Fruit fly (Drosophila melanogaster) whole organism, embryonic: ENCODE measurements around the gene CG33668.

Source experiments
- Atf6 ChIP-seq: fragments of 200-800 bp; sonication (Bioruptor generic); IDR thresholded peaks from 2 replicates; pipeline ENCODE4 v1.3.6; 2022; ENCODE audit warnings: missing biosample characterization, missing genetic modification characterization
- CG11093 ChIP-seq: fragments of 200-800 bp; sonication (Bioruptor generic); IDR thresholded peaks from 3 replicates; pipeline ENCODE4 v1.3.6; 2022; ENCODE audit warnings: missing biosample characterization, missing genetic modification characterization
- CG12219 ChIP-seq: fragments of 200-800 bp; sonication (Bioruptor generic); optimal IDR thresholded peaks from 3 replicates; lab custom pipeline; 2018; ENCODE audit warnings: missing biosample characterization, mild to moderate bottlenecking, missing genetic modification characterization
- CG12659 ChIP-seq: fragments of 200-800 bp; sonication (Bioruptor generic); optimal IDR thresholded peaks from 3 replicates; lab custom pipeline; 2017; ENCODE audit warnings: mild to moderate bottlenecking, missing biosample characterization, missing genetic modification reagents, missing genetic modification characterization
- CG15696 ChIP-seq: fragments of 200-800 bp; sonication (Bioruptor generic); optimal IDR thresholded peaks from 2 replicates; lab custom pipeline; 2019; ENCODE audit warnings: missing biosample characterization, mild to moderate bottlenecking, missing genetic modification characterization, moderate library complexity
- CG17328 ChIP-seq: fragments of 200-800 bp; sonication (Bioruptor generic); IDR thresholded peaks from 2 replicates; pipeline ENCODE4 v1.3.6; 2022; ENCODE audit warnings: missing biosample characterization, missing genetic modification characterization
- CG17802 ChIP-seq: fragments of 200-800 bp; sonication (Bioruptor generic); optimal IDR thresholded peaks from 2 replicates; lab custom pipeline; 2018; ENCODE audit warnings: missing biosample characterization, mild to moderate bottlenecking, missing genetic modification characterization, moderate library complexity
- CG18011 ChIP-seq: fragments of 200-800 bp; sonication (Bioruptor generic); optimal IDR thresholded peaks from 2 replicates; lab custom pipeline; 2017; ENCODE audit warnings: missing biosample characterization, missing genetic modification characterization, mild to moderate bottlenecking, moderate library complexity, missing genotype
- CG32772 ChIP-seq: fragments of 200-800 bp; sonication (Bioruptor generic); IDR thresholded peaks from 2 replicates; pipeline ENCODE4 v1.3.6; 2022; ENCODE audit warnings: missing biosample characterization, missing genetic modification characterization
- CG3407 ChIP-seq: fragments of 200-800 bp; sonication (Bioruptor generic); optimal IDR thresholded peaks from 2 replicates; lab custom pipeline; 2018; ENCODE audit warnings: missing biosample characterization, mild to moderate bottlenecking, missing genetic modification characterization
- CG4424 ChIP-seq: fragments of 200-800 bp; sonication (Bioruptor generic); optimal IDR thresholded peaks from 3 replicates; lab custom pipeline; 2016; ENCODE audit warnings: missing biosample characterization, missing genetic modification characterization
- CG5953 ChIP-seq: fragments of 200-800 bp; sonication (Bioruptor generic); IDR thresholded peaks from 2 replicates; pipeline ENCODE4 v1.3.6; 2022; ENCODE audit warnings: missing biosample characterization, missing genetic modification characterization
- CG8089 ChIP-seq: fragments of 200-800 bp; sonication (Bioruptor generic); optimal IDR thresholded peaks from 3 replicates; lab custom pipeline; 2016; ENCODE audit warnings: missing biosample characterization, missing genetic modification characterization
- CG8290 ChIP-seq, 3 experiments: fragments of 200-800 bp; sonication (Bioruptor generic); optimal IDR thresholded peaks; 2 replicates each; lab custom pipeline; 2016 to 2019; ENCODE audit warnings: missing biosample characterization in 3 of 3, missing genetic modification characterization in 3 of 3, mild to moderate bottlenecking in 2 of 3, moderate library complexity in 1 of 3
- Doc2 ChIP-seq: fragments of 200-800 bp; sonication (Bioruptor generic); IDR thresholded peaks from 2 replicates; pipeline ENCODE4 v1.3.6; 2022; ENCODE audit warnings: missing biosample characterization, missing genetic modification characterization
- Doc3 ChIP-seq: fragments of 200-800 bp; sonication (Bioruptor generic); IDR thresholded peaks from 3 replicates; pipeline ENCODE4 v1.3.6; 2022; ENCODE audit warnings: missing biosample characterization, missing genetic modification characterization; ENCODE audit not compliant: partially characterized antibody
- Elba2 ChIP-seq: fragments of 200-800 bp; sonication (Bioruptor generic); optimal IDR thresholded peaks from 3 replicates; lab custom pipeline; 2016; ENCODE audit warnings: missing biosample characterization, missing genetic modification characterization
- Fer3 ChIP-seq: fragments of 200-800 bp; sonication (Bioruptor generic); optimal IDR thresholded peaks from 2 replicates; lab custom pipeline; 2018; ENCODE audit warnings: missing biosample characterization, mild to moderate bottlenecking, missing genetic modification characterization, moderate library complexity
- Gug ChIP-seq: fragments of 200-800 bp; sonication (Bioruptor generic); IDR thresholded peaks from 4 replicates; pipeline ENCODE4 v1.3.6; 2022; ENCODE audit warnings: missing biosample characterization, missing genetic modification characterization
- Hey ChIP-seq: fragments of 200-800 bp; sonication (Bioruptor generic); optimal IDR thresholded peaks from 3 replicates; lab custom pipeline; 2018; ENCODE audit warnings: missing biosample characterization, mild to moderate bottlenecking, missing genetic modification characterization
- Hmx ChIP-seq: fragments of 200-800 bp; sonication (Bioruptor generic); optimal IDR thresholded peaks from 2 replicates; lab custom pipeline; 2016; ENCODE audit warnings: missing biosample characterization, missing genetic modification characterization
- Hr51 ChIP-seq, 2 experiments: fragments of 200-800 bp; sonication (Bioruptor generic); optimal IDR thresholded peaks; 2 replicates in 1 of 2; 3 replicates in 1 of 2; lab custom pipeline; 2016 to 2018; ENCODE audit warnings: missing biosample characterization in 2 of 2, missing genetic modification characterization in 2 of 2, mild to moderate bottlenecking in 1 of 2, moderate library complexity in 1 of 2
- Hsf ChIP-seq: fragments of 200-800 bp; sonication (Bioruptor generic); optimal IDR thresholded peaks from 3 replicates; lab custom pipeline; 2016; ENCODE audit warnings: missing biosample characterization, missing genetic modification characterization
- Nf-YC ChIP-seq: fragments of 200-800 bp; optimal IDR thresholded peaks from 3 replicates; lab custom pipeline; 2019; ENCODE audit warnings: missing biosample characterization, mild to moderate bottlenecking, missing genetic modification characterization, moderate library complexity
- Sox102F ChIP-seq: fragments of 200-800 bp; sonication (Bioruptor generic); optimal IDR thresholded peaks from 2 replicates; lab custom pipeline; 2018; ENCODE audit warnings: missing biosample characterization, mild to moderate bottlenecking, missing genetic modification characterization, moderate library complexity
- TFAM ChIP-seq: fragments of 200-800 bp; sonication (Bioruptor generic); optimal IDR thresholded peaks from 2 replicates; lab custom pipeline; 2017; ENCODE audit warnings: missing biosample characterization, missing genetic modification characterization, inconsistent platforms
- Taf1 ChIP-seq: fragments of 200-800 bp; sonication (Bioruptor generic); IDR thresholded peaks from 2 replicates; pipeline ENCODE4 v1.3.6; 2022; ENCODE audit warnings: missing biosample characterization, missing genetic modification characterization
- ab ChIP-seq: fragments of 200-800 bp; sonication (Bioruptor generic); optimal IDR thresholded peaks from 2 replicates; lab custom pipeline; 2016; ENCODE audit warnings: missing biosample characterization, missing genetic modification characterization
- ase ChIP-seq: fragments of 200-800 bp; sonication (Bioruptor generic); IDR thresholded peaks from 3 replicates; pipeline ENCODE4 v1.3.6; 2022; ENCODE audit warnings: missing biosample characterization, missing genetic modification characterization
- bbx ChIP-seq: fragments of 200-800 bp; sonication (Bioruptor generic); IDR thresholded peaks from 2 replicates; pipeline ENCODE4 v1.3.6; 2022; ENCODE audit warnings: missing biosample characterization, missing genetic modification characterization; ENCODE audit not compliant: partially characterized antibody
- btn ChIP-seq: fragments of 200-800 bp; sonication (Bioruptor generic); optimal IDR thresholded peaks from 2 replicates; lab custom pipeline; 2016; ENCODE audit warnings: missing biosample characterization, missing genetic modification characterization
- ci ChIP-seq: fragments of 200-800 bp; sonication (Bioruptor generic); IDR thresholded peaks from 3 replicates; pipeline ENCODE4 v1.3.6; 2022; ENCODE audit warnings: missing biosample characterization, missing genetic modification characterization
- crc ChIP-seq: fragments of 200-800 bp; sonication (Bioruptor generic); optimal IDR thresholded peaks from 2 replicates; lab custom pipeline; 2016; ENCODE audit warnings: missing biosample characterization, missing genetic modification characterization
- cwo ChIP-seq: fragments of 200-800 bp; sonication (Bioruptor generic); optimal IDR thresholded peaks from 3 replicates; lab custom pipeline; 2017; ENCODE audit warnings: missing biosample characterization, missing genetic modification characterization, mild to moderate bottlenecking, moderate library complexity, missing genetic modification reagents
- disco-r ChIP-seq: fragments of 200-800 bp; sonication (Bioruptor generic); optimal IDR thresholded peaks from 2 replicates; lab custom pipeline; 2016; ENCODE audit warnings: missing biosample characterization, missing genetic modification characterization
- fd102C ChIP-seq: fragments of 200-800 bp; sonication (Bioruptor generic); optimal IDR thresholded peaks from 2 replicates; lab custom pipeline; 2018; ENCODE audit warnings: missing biosample characterization, mild to moderate bottlenecking, missing genetic modification characterization, moderate library complexity
- her ChIP-seq: fragments of 200-800 bp; sonication (Bioruptor generic); optimal IDR thresholded peaks from 2 replicates; lab custom pipeline; 2016; ENCODE audit warnings: missing biosample characterization, missing genetic modification characterization
- kah ChIP-seq: fragments of 200-800 bp; sonication (Bioruptor generic); optimal IDR thresholded peaks from 2 replicates; lab custom pipeline; 2018; ENCODE audit warnings: missing biosample characterization, mild to moderate bottlenecking, missing genetic modification characterization
- mam ChIP-seq: fragments of 200-800 bp; sonication (Bioruptor generic); optimal IDR thresholded peaks from 3 replicates; lab custom pipeline; 2016; ENCODE audit warnings: missing biosample characterization, missing genetic modification characterization
- phol ChIP-seq: fragments of 200-800 bp; sonication (Bioruptor generic); optimal IDR thresholded peaks from 3 replicates; lab custom pipeline; 2018; ENCODE audit warnings: missing biosample characterization, mild to moderate bottlenecking, missing genetic modification characterization, moderate library complexity
- sens ChIP-seq: fragments of 200-800 bp; sonication (Bioruptor generic); peaks from one replicate; lab custom pipeline; 2016; ENCODE audit warnings: missing biosample characterization, missing genetic modification characterization
- sima ChIP-seq: fragments of 200-800 bp; sonication (Bioruptor generic); optimal IDR thresholded peaks from 2 replicates; lab custom pipeline; 2016; ENCODE audit warnings: missing biosample characterization, missing genetic modification characterization
- sna ChIP-seq: fragments of 200-800 bp; sonication (Bioruptor generic); IDR thresholded peaks from 2 replicates; pipeline ENCODE4 v1.3.6; 2022; ENCODE audit warnings: missing biosample characterization, missing genetic modification characterization; ENCODE audit not compliant: partially characterized antibody
- so ChIP-seq: fragments of 200-800 bp; sonication (Bioruptor generic); IDR thresholded peaks from 3 replicates; pipeline ENCODE4 v1.3.6; 2022; ENCODE audit warnings: missing biosample characterization, missing genetic modification characterization
- sqz ChIP-seq: fragments of 200-800 bp; sonication (Bioruptor generic); optimal IDR thresholded peaks from 3 replicates; lab custom pipeline; 2018; ENCODE audit warnings: missing biosample characterization, mild to moderate bottlenecking, missing genetic modification characterization
- stwl ChIP-seq: fragments of 200-800 bp; sonication (Bioruptor generic); optimal IDR thresholded peaks from 3 replicates; lab custom pipeline; 2018; ENCODE audit warnings: missing biosample characterization, mild to moderate bottlenecking, missing genetic modification characterization, moderate library complexity
- sug ChIP-seq: fragments of 200-800 bp; optimal IDR thresholded peaks from 2 replicates; lab custom pipeline; 2019; ENCODE audit warnings: missing biosample characterization, mild to moderate bottlenecking, missing genetic modification characterization, moderate library complexity
- tio ChIP-seq: fragments of 200-800 bp; sonication (Bioruptor generic); optimal IDR thresholded peaks from 2 replicates; lab custom pipeline; 2017; ENCODE audit warnings: missing biosample characterization, missing genetic modification characterization, inconsistent platforms
- tll ChIP-seq, 2 experiments: fragments of 200-800 bp in 1 of 2; fragments of >200 bp in 1 of 2; sonication (Bioruptor generic) in 1 of 2; optimal IDR thresholded peaks; 2 replicates each; lab custom pipeline; 2017 to 2019; ENCODE audit warnings: missing biosample characterization in 2 of 2, missing genetic modification characterization in 2 of 2, mild to moderate bottlenecking in 1 of 2, moderate library complexity in 1 of 2
- tx ChIP-seq: fragments of 200-800 bp; sonication (Bioruptor generic); optimal IDR thresholded peaks from 2 replicates; lab custom pipeline; 2016; ENCODE audit warnings: missing biosample characterization, missing genetic modification characterization
- wdn ChIP-seq: fragments of 200-800 bp; sonication (Bioruptor generic); IDR thresholded peaks from 2 replicates; pipeline ENCODE4 v1.3.6; 2022; ENCODE audit warnings: missing biosample characterization, missing genetic modification characterization

Gene CG33668

DNA sequence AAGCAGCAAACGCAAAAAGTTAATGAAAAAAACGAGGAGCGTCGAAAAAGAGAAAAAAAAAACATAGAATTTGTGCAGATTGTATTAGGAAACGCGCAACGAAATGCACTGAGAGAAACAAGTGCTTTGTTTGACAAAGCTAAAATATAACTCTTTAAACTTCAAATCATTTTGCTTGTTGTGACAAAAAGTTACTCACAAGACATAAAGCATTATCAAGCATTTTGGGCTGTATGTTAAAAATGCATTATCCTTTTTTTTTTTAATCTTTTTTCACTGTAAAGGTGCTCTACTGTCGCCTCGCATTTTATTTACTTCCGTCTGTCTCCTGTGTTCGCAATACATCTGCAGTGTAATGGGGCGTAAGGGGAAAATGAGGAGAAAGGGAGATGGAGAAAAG, 42.5 kb downstream of the CG33668 start (continued):
- TF ChIP-seq Hr51 (GFP tag; optimal IDR thresholded peaks at IDR 0.05; lab: Kevin White, UChicago) (peak in 1 of 2 experiments; percentile 24), disco-r (GFP tag; lab: Kevin White, UChicago) (no peak), fd102C (no peak), kah (GFP tag; lab: Kevin White, UChicago) (no peak), CG17328 (no peak), wdn (no peak), CG12219 (GFP tag; lab: Kevin White, UChicago) (no peak), crc (no peak), CG5953 (no peak), Nf-YC (tag; lab: Kevin White, UChicago) (no peak), Doc2 (GFP tag; lab: Robert Waterston, UW) (no peak), CG15696 (no peak), CG12659 (no peak), btn (no peak), Taf1 (GFP tag; lab: Robert Waterston, UW) (no peak), Gug (no peak), Elba2 (GFP tag; lab: Kevin White, UChicago) (no peak), Fer3 (peak; percentile 3), CG11093 (GFP tag; lab: Robert Waterston, UW) (no peak), Atf6 (GFP tag; lab: Robert Waterston, UW) (peak; percentile 27; the same call in 1 of the 2 replicates), ci (GFP tag; lab: Robert Waterston, UW) (0 out of 3 replicates have a peak, but pooled peaks have one; percentile 35), tll (GFP tag; optimal IDR thresholded peaks at IDR 0.05; lab: Kevin White, UChicago) (no peak), ab (GFP tag; lab: Kevin White, UChicago) (no peak), sens (GFP tag; lab: Kevin White, UChicago) (peak; percentile 45), Doc3 (GFP tag; lab: Robert Waterston, UW) (no peak), cwo (no peak), Hsf (GFP tag; lab: Kevin White, UChicago) (peak; percentile 20), tx (no peak), TFAM (no peak), ase (GFP tag; lab: Robert Waterston, UW) (no peak), Hmx (GFP tag; lab: Kevin White, UChicago) (no peak), phol (tag; lab: Kevin White, UChicago) (peak; percentile 21), CG32772 (GFP tag; lab: Robert Waterston, UW) (no peak), CG17802 (no peak), CG4424 (GFP tag; lab: Kevin White, UChicago) (no peak), sqz (GFP tag; lab: Kevin White, UChicago) (no peak), sima (GFP tag; lab: Kevin White, UChicago) (no peak), Sox102F (GFP tag; lab: Kevin White, UChicago) (peak; percentile 23), bbx (GFP tag; lab: Robert Waterston, UW) (no peak), CG8089 (GFP tag; lab: Kevin White, UChicago) (no peak), stwl (no peak), sna (GFP tag; lab: Robert Waterston, UW) (no peak), so (GFP tag; lab: Robert Waterston, UW) (no peak), CG3407 (GFP tag; lab: Kevin White, UChicago) (no peak), CG18011 (no peak), Hey (no peak), tio (GFP tag; lab: Kevin White, UChicago) (no peak), sug (tag; lab: Kevin White, UChicago) (no peak), CG8290 (GFP tag; optimal IDR thresholded peaks at IDR 0.05; lab: Kevin White, UChicago) (no peak), CG8290 (tag; optimal IDR thresholded peaks at IDR 0.05; lab: Kevin White, UChicago) (no peak), mam (peak; percentile 27), her (GFP tag; lab: Kevin White, UChicago) (no peak)
